Worm (Caenorhabditis elegans) whole organism, L4 larva: ENCODE measurements around the gene F15B9.8.

ENCODE experiments used
- jun-1 ChIP-seq: fragments of 150-350 bp; optimal IDR thresholded peaks from 2 replicates; lab custom pipeline; 2014; ENCODE audit warnings: missing biosample characterization, missing genetic modification reagents, missing genetic modification characterization
- lin-1 ChIP-seq: fragments of 200-800 bp; sonication (Bioruptor generic); IDR thresholded peaks from 2 replicates; pipeline ENCODE4 v1.3.6; 2022; ENCODE audit warnings: missing genetic modification reagents, missing genetic modification characterization, missing compliant biosample characterization
- lin-39 ChIP-seq: fragments of 150-350 bp; optimal IDR thresholded peaks from 2 replicates; lab custom pipeline; 2014; ENCODE audit warnings: missing biosample characterization, missing genetic modification reagents, missing genetic modification characterization
- mdl-1 ChIP-seq, 2 experiments: fragments of 150-350 bp in 1 of 2; sonication (generic microtip) in 1 of 2; optimal IDR thresholded peaks; 2 replicates each; lab custom pipeline; 2014 to 2017; ENCODE audit warnings: missing biosample characterization in 2 of 2, missing genetic modification characterization in 2 of 2
- nhr-11 ChIP-seq: fragments of 150-350 bp; optimal IDR thresholded peaks from 2 replicates; lab custom pipeline; 2014; ENCODE audit warnings: missing biosample characterization, missing genetic modification characterization
- nhr-42 ChIP-seq: fragments of 200-800 bp; sonication (Bioruptor generic); IDR thresholded peaks from 2 replicates; pipeline ENCODE4 v1.3.6; 2022; ENCODE audit warnings: missing genetic modification characterization, missing compliant biosample characterization
- saeg-2 ChIP-seq: fragments of 200-800 bp; sonication (Bioruptor generic); IDR thresholded peaks from 2 replicates; pipeline ENCODE4 v1.3.6; 2022; ENCODE audit warnings: missing genetic modification reagents, missing genetic modification characterization, missing compliant biosample characterization
- sdz-12 ChIP-seq: fragments of 200-800 bp; sonication (Bioruptor generic); optimal IDR thresholded peaks from 2 replicates; lab custom pipeline; 2018; ENCODE audit warnings: mild to moderate bottlenecking, missing genetic modification characterization, missing compliant biosample characterization
- snpc-4 ChIP-seq: fragments of 150-350 bp; optimal IDR thresholded peaks from 2 replicates; lab custom pipeline; 2014; ENCODE audit warnings: missing biosample characterization, missing genetic modification characterization
- tag-97 ChIP-seq: fragments of 200-800 bp; sonication (Bioruptor generic); IDR thresholded peaks from 2 replicates; pipeline ENCODE4 v1.3.6; 2022; ENCODE audit warnings: missing genetic modification characterization, missing compliant biosample characterization
- zip-11 ChIP-seq: fragments of 200-800 bp; sonication (Bioruptor generic); IDR thresholded peaks from 2 replicates; pipeline ENCODE4 v1.3.6; 2022; ENCODE audit warnings: missing genetic modification characterization, missing compliant biosample characterization
- ztf-11 ChIP-seq: fragments of 150-350 bp; optimal IDR thresholded peaks from 2 replicates; lab custom pipeline; 2014; ENCODE audit warnings: missing biosample characterization, missing genetic modification characterization
- ztf-7 ChIP-seq: fragments of 150-350 bp; optimal IDR thresholded peaks from 2 replicates; lab custom pipeline; 2014; ENCODE audit warnings: missing biosample characterization, missing genetic modification characterization

DNA sequence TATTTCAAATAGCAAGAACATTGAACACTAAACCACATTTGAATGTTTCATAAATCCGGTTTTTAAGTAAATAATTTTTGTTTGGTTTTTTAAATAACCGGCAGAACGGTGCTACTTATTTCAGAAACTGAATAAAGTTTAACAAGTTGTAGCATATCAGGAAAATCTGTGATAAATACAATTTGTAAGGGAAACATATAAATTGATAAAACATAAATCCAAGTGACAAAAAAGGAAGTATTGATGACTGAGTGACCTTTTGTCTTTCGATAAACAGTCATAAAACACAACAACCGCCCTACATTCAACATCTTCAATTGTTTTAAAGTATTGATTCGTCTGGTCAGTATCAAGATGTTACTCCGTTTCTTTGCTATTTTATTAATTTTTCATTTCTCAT lies 6.9 kb downstream of the F15B9.8 start, which contains the start of gene far-5:
- TF ChIP-seq tag-97 (GFP tag; lab: Robert Waterston, UW) (no peak), mdl-1 (tag; optimal IDR thresholded peaks at IDR 0.05; lab: Kevin White, UChicago) (no peak), ztf-7 (no peak), jun-1 (no peak), lin-1 (GFP tag; lab: Robert Waterston, UW) (no peak), saeg-2 (no peak), nhr-11 (tag; lab: Kevin White, UChicago) (no peak), ztf-11 (tag; lab: Kevin White, UChicago) (no peak), snpc-4 (tag; lab: Kevin White, UChicago) (no peak), zip-11 (no peak), lin-39 (tag; lab: Kevin White, UChicago) (no peak), sdz-12 (GFP tag; lab: Kevin White, UChicago) (no peak), nhr-42 (no peak)
